Fruit fly (Drosophila melanogaster): Measurements from ENCODE around the gene pip.

The pip gene

DNA sequence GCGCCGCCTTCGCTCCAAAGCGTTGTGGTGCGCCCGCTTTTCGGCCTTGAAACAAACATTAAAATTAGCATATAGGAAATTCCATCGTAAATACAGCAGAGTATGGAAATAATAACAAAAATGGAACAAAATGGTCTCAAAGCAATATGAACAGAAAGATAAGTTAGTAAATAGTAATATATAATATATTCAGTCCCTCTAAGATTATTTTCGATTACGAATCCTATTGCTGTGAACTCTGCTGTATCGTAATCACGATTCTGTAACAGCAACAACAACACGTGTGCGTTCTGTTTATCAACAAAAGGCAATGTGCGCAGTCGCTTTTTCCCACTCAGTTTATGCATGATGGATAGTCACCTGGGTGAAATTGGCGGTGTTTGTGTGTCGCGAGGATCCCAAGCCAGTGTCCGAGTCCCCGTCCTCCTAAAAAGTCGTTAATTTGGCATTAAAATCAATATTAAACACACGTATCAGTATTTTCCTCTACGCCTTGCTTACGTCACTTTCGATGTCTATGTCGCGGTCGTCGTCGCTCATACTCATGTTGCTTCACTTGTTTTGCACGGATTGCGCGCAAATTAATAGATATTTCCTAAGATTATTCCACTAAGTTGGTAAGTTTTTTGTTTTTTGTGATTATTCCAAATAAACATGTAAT is 73.8 kb downstream of the pip start, which contains the start of the genes CG42374 and Mettl5 (continued):
- TF ChIP-seq Xbp1 (GFP tag; optimal IDR thresholded peaks at IDR 0.05) (peak; percentile 26), Dip3 (GFP tag; optimal IDR thresholded peaks at IDR 0.05) (no peak), CG15011 (GFP tag; optimal IDR thresholded peaks at IDR 0.05) (no peak), Hr3 (GFP tag; optimal IDR thresholded peaks at IDR 0.05) (peak; percentile 21), sens (GFP tag) (peak; percentile 61), CG8281 (tag; optimal IDR thresholded peaks at IDR 0.05) (no peak), CG2202 (tag; optimal IDR thresholded peaks at IDR 0.05) (no peak), cwo (GFP tag; optimal IDR thresholded peaks at IDR 0.05) (peak; percentile 74), amos (GFP tag; IDR thresholded peaks at IDR 0.05; ENCODE audit: partially characterized antibody) (no peak), Gug (GFP tag; IDR thresholded peaks at IDR 0.05) (no peak), Fer1 (GFP tag; optimal IDR thresholded peaks at IDR 0.05) (peak; percentile 57), CG2678 (tag; optimal IDR thresholded peaks at IDR 0.05) (peak; percentile 52), Elba2 (GFP tag; optimal IDR thresholded peaks at IDR 0.05) (no peak), cato (GFP tag; optimal IDR thresholded peaks at IDR 0.05; ENCODE audit: borderline replicate concordance) (no peak), seq (GFP tag; IDR thresholded peaks at IDR 0.05) (peak; percentile 62; the same call in 1 of the 2 replicates), caup (GFP tag; optimal IDR thresholded peaks at IDR 0.05; ENCODE audit: severe bottlenecking) (peak; percentile 43), Meics (GFP tag; optimal IDR thresholded peaks at IDR 0.05) (peak; percentile 60), kay (GFP tag; optimal IDR thresholded peaks at IDR 0.05) (no peak), gfzf (GFP tag; optimal IDR thresholded peaks at IDR 0.05) (no peak), CG9609 (GFP tag; optimal IDR thresholded peaks at IDR 0.05) (no peak), CG34224 (GFP tag; IDR thresholded peaks at IDR 0.05; ENCODE audit: partially characterized antibody) (no peak), CG12299 (tag; optimal IDR thresholded peaks at IDR 0.05) (no peak), toy (GFP tag; IDR thresholded peaks at IDR 0.05) (no peak), fd64A (GFP tag; optimal IDR thresholded peaks at IDR 0.05) (no peak), Dll (GFP tag; IDR thresholded peaks at IDR 0.05; ENCODE audit: partially characterized antibody) (no peak), B-H2 (GFP tag; optimal IDR thresholded peaks at IDR 0.05) (no peak), CG17328 (GFP tag; IDR thresholded peaks at IDR 0.05) (no peak), CG10959 (GFP tag; IDR thresholded peaks at IDR 0.05) (no peak), Lhr (GFP tag; optimal IDR thresholded peaks at IDR 0.05) (no peak), emc (GFP tag; optimal IDR thresholded peaks at IDR 0.05) (no peak), nerfin-1 (tag; optimal IDR thresholded peaks at IDR 0.05) (peak; percentile 92), HHEX (GFP tag; optimal IDR thresholded peaks at IDR 0.05) (peak; percentile 49), bowl (GFP tag; IDR thresholded peaks at IDR 0.05) (no peak), CG15269 (tag; optimal IDR thresholded peaks at IDR 0.05) (peak; percentile 43), CG42726 (GFP tag; IDR thresholded peaks at IDR 0.05; ENCODE audit: partially characterized antibody) (no peak), Kr (GFP tag; optimal IDR thresholded peaks at IDR 0.05) (no peak), CG31224 (GFP tag; IDR thresholded peaks at IDR 0.05) (no peak), CG10274 (GFP tag; optimal IDR thresholded peaks at IDR 0.05) (no peak), dmrt99B (tag; optimal IDR thresholded peaks at IDR 0.05) (peak; percentile 47), ems (GFP tag; optimal IDR thresholded peaks at IDR 0.05) (no peak), hkb (optimal IDR thresholded peaks at IDR 0.05) (no peak), hkb (GFP tag; IDR thresholded peaks at IDR 0.05) (peak; percentile 82), ac (GFP tag; optimal IDR thresholded peaks at IDR 0.05) (no peak), tx (GFP tag; optimal IDR thresholded peaks at IDR 0.05) (no peak), CG1602 (GFP tag; optimal IDR thresholded peaks at IDR 0.05) (no peak), unpg (GFP tag; optimal IDR thresholded peaks at IDR 0.05) (peak; percentile 69), CG14860 (GFP tag; IDR thresholded peaks at IDR 0.05; ENCODE audit: partially characterized antibody) (no peak), CG34422 (GFP tag; IDR thresholded peaks at IDR 0.05) (peak; percentile 76; the same call in 1 of the 3 replicates), eyg (GFP tag; optimal IDR thresholded peaks at IDR 0.05) (no peak), Blimp-1 (GFP tag; optimal IDR thresholded peaks at IDR 0.05) (peak; percentile 18)
